Worm (Caenorhabditis elegans): ENCODE measurements around the gene fbxb-55.

DNA sequence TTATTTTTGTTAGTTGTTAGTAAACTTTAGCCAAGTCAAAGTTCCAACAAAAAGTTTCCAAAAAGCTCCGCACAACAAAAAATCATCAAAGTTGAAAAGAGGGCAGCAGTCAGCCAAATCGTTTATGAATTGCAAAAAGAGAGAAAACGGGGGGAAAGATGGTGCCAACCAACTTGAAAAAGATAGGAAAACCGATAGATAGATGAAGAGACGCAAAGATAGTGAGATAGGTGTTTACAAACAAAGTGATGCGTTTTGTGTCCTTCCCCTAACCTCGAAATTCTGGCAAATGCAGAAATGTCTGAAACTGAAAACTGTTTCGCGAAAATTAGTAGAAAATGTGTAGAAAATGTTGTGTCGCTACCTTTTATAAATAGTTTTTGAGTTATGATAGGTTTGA is 35.1 kb upstream of the fbxb-55 start:
- no peak for TF ChIP-seq him-1 (tag; optimal IDR thresholded peaks at IDR 0.05)
- TF ChIP-seq W03F9.2 (tag; optimal IDR thresholded peaks at IDR 0.05): no peak

Data from whole organism, L4/young adult.